Fruit fly (Drosophila melanogaster): ENCODE results near the gene CG46280.

Gene CG46280

dm6 chr3R:13077262-13077661 is 46.8 kb upstream of the CG46280 start:
- TF ChIP-seq sv (GFP tag; optimal IDR thresholded peaks at IDR 0.05): no peak
- peak; percentile 31 for TF ChIP-seq Dfd (GFP tag; optimal IDR thresholded peaks at IDR 0.05)
- TF ChIP-seq pan (optimal IDR thresholded peaks at IDR 0.05): no peak
- no peak for TF ChIP-seq fru (GFP tag; optimal IDR thresholded peaks at IDR 0.05)

- TF ChIP-seq dsf (GFP tag; optimal IDR thresholded peaks at IDR 0.05; ENCODE audit: borderline replicate concordance) (no peak), h (GFP tag; optimal IDR thresholded peaks at IDR 0.05) (no peak), brk (GFP tag; optimal IDR thresholded peaks at IDR 0.05) (no peak), dmrt93B (GFP tag; optimal IDR thresholded peaks at IDR 0.05) (no peak), fru (GFP tag; optimal IDR thresholded peaks at IDR 0.05) (no peak), Dfd (GFP tag; optimal IDR thresholded peaks at IDR 0.05) (no peak), OdsH (GFP tag; optimal IDR thresholded peaks at IDR 0.05) (no peak), rgr (GFP tag; optimal IDR thresholded peaks at IDR 0.05) (no peak), Sp1 (GFP tag; optimal IDR thresholded peaks at IDR 0.05) (no peak), Abd-B (GFP tag; optimal IDR thresholded peaks at IDR 0.05) (no peak), Hr78 (GFP tag; optimal IDR thresholded peaks at IDR 0.05) (no peak), Myc (optimal IDR thresholded peaks at IDR 0.05) (no peak), sv (GFP tag; optimal IDR thresholded peaks at IDR 0.05) (no peak), pan (optimal IDR thresholded peaks at IDR 0.05) (no peak), dl (GFP tag; optimal IDR thresholded peaks at IDR 0.05; ENCODE audit: insufficient read depth in 1 of 2, partially characterized antibody in 2 of 2) (no peak), Vsx2 (GFP tag; optimal IDR thresholded peaks at IDR 0.05; ENCODE audit: partially characterized antibody) (no peak), Hr83 (GFP tag; optimal IDR thresholded peaks at IDR 0.05; ENCODE audit: poor library complexity, severe bottlenecking) (no peak)
Measured at dm6 chr3R:13075728-13076127, 45.3 kb upstream of the CG46280 start.

- TF ChIP-seq jim (GFP tag; optimal IDR thresholded peaks at IDR 0.05) (no peak), OdsH (GFP tag; optimal IDR thresholded peaks at IDR 0.05) (no peak), HLH106 (tag; optimal IDR thresholded peaks at IDR 0.05) (no peak), CrebA (GFP tag; optimal IDR thresholded peaks at IDR 0.05; ENCODE audit: borderline replicate concordance) (no peak), ey (GFP tag; optimal IDR thresholded peaks at IDR 0.05) (no peak), sv (GFP tag; optimal IDR thresholded peaks at IDR 0.05) (no peak), lola (GFP tag; optimal IDR thresholded peaks at IDR 0.05) (no peak), N (GFP tag; optimal IDR thresholded peaks at IDR 0.05) (no peak), Sp1 (GFP tag; optimal IDR thresholded peaks at IDR 0.05) (no peak), woc (GFP tag; optimal IDR thresholded peaks at IDR 0.05) (no peak), brk (GFP tag; optimal IDR thresholded peaks at IDR 0.05) (no peak), dl (GFP tag; optimal IDR thresholded peaks at IDR 0.05; ENCODE audit: insufficient read depth in 1 of 2, partially characterized antibody in 2 of 2) (no peak), pan (optimal IDR thresholded peaks at IDR 0.05) (no peak), Rel (GFP tag; optimal IDR thresholded peaks at IDR 0.05) (no peak), Rel (tag; optimal IDR thresholded peaks at IDR 0.05) (no peak), Hr78 (GFP tag; optimal IDR thresholded peaks at IDR 0.05) (no peak), sage (GFP tag; optimal IDR thresholded peaks at IDR 0.05) (no peak), Jra (GFP tag; optimal IDR thresholded peaks at IDR 0.05) (no peak)
Measured at dm6 chr3R:13074588-13074987, 44.1 kb upstream of the CG46280 start.

- no peak for TF ChIP-seq Dfd (GFP tag; optimal IDR thresholded peaks at IDR 0.05)
- no peak for TF ChIP-seq Hr83 (GFP tag; optimal IDR thresholded peaks at IDR 0.05; ENCODE audit: poor library complexity, severe bottlenecking)
- TF ChIP-seq usp (GFP tag; optimal IDR thresholded peaks at IDR 0.05): no peak
- TF ChIP-seq dsf (GFP tag; optimal IDR thresholded peaks at IDR 0.05; ENCODE audit: borderline replicate concordance): no peak
- no peak for TF ChIP-seq HLH106 (tag; optimal IDR thresholded peaks at IDR 0.05)
- TF ChIP-seq fru (GFP tag; optimal IDR thresholded peaks at IDR 0.05): no peak
- TF ChIP-seq foxo (GFP tag; optimal IDR thresholded peaks at IDR 0.05): no peak
- no peak for TF ChIP-seq woc (GFP tag; optimal IDR thresholded peaks at IDR 0.05)
Measured at dm6 chr3R:13073174-13073573, 42.7 kb upstream of the CG46280 start.

- TF ChIP-seq Mio (GFP tag; optimal IDR thresholded peaks at IDR 0.05) (no peak), CrebA (GFP tag; optimal IDR thresholded peaks at IDR 0.05; ENCODE audit: borderline replicate concordance) (no peak), ey (GFP tag; optimal IDR thresholded peaks at IDR 0.05) (no peak), HLH106 (tag; optimal IDR thresholded peaks at IDR 0.05) (no peak), usp (GFP tag; optimal IDR thresholded peaks at IDR 0.05) (no peak)
Measured at dm6 chr3R:13072052-13072451, 41.6 kb upstream of the CG46280 start.

All from whole organism, wandering third instar larva.